Fruit fly (Drosophila melanogaster): Measurements from ENCODE around the gene NetA.

- TF ChIP-seq CG8478 (optimal IDR thresholded peaks at IDR 0.05) (no peak), CTCF (optimal IDR thresholded peaks at IDR 0.05) (no peak)
These were observed 19.5 kb downstream of the NetA start for dm6 chrX:14634224-14634623.
